Worm (Caenorhabditis elegans) whole organism, L4/young adult: ENCODE data around the gene sdz-33.

Experiments
- W03F9.2 ChIP-seq: fragments of 150-350 bp; optimal IDR thresholded peaks from 2 replicates; lab custom pipeline; 2014; ENCODE audit warnings: missing biosample characterization, missing genetic modification characterization
- dao-5 ChIP-seq: sonication (generic microtip); optimal IDR thresholded peaks from 2 replicates; lab custom pipeline; 2016; ENCODE audit warnings: missing genotype, missing genetic modification characterization, moderate library complexity, missing compliant biosample characterization
- him-1 ChIP-seq: sonication (generic microtip); optimal IDR thresholded peaks from 2 replicates; lab custom pipeline; 2016; ENCODE audit warnings: missing genotype, missing genetic modification reagents, missing genetic modification characterization, missing compliant biosample characterization

Gene sdz-33

DNA sequence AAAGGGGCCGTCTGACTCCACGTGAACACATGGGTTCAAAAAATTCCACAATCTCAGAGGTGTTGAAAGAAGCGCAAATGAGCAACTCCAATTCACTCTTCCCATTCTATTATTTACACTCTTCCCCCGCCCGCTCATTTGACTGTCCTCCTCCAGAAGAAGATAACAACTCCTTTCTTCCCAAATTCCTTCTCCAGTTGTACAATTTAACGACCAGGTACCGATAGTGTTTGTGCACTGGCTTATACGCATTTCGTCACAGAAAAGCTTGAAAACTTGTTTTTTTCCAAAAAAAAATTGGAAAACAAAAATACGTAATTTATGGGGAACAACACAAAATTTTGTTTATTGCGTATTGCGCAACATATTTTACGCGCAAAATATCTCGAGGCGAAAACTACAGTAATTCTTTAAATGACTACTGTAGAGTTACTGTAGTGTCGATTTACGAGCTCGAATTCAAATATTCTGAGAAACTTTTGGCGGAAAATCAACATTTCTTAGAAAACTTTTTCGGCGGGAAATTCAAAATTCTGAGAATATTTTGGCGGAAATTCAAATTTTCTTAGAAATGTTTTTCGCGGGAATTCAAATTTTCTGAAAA lies 42.1 kb downstream of the sdz-33 start:
- TF ChIP-seq dao-5 (tag; lab: Kevin White, UChicago) (no peak), him-1 (no peak), W03F9.2 (tag; lab: Kevin White, UChicago) (no peak)

DNA sequence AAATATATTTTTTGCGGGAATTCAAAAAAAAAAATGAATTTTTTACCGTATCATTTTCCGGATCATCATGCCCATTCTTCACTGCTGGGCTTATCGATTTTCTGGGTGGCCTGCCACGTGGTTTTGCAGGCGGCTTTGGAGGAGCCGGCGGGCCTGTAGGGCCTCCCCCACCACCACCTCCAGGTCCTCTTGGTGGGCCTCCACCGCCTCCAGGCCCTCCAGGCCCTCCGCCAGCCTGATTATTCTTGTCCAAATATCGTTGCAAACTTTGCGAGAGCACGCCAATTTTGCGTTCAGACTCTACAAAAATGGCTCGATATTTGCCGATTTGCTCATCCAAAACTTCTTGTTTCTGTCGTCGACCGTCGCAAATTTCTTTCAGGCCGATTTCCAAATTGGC lies 43.8 kb downstream of the sdz-33 start:
- TF ChIP-seq dao-5 (tag; lab: Kevin White, UChicago) (no peak), him-1 (no peak), W03F9.2 (tag; lab: Kevin White, UChicago) (no peak)

DNA sequence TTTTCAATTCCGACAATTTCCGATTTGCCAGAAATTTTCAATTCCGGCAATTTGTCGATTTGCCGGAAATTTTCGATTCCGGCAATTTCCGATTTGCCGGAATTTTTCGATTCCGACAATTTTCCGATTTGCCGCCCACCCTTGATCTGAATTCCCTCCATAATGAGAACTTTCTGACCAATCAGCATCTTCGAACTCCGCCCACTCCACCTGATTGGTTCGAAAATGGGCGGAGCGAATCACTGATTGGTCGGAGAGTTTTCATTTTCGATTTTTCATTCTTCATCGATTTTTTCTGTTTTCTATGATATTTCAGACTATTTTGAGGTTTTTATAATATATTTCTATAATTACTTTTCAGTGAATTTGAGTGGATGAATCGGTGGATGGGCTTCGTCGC lies 46.9 kb downstream of the sdz-33 start:
- TF ChIP-seq dao-5 (tag; lab: Kevin White, UChicago): no peak
